Worm (Caenorhabditis elegans) whole organism, L4 larva: ENCODE results near the gene dpy-7.

Experiments used
- hlh-11 ChIP-seq: fragments of 200-800 bp; sonication (Bioruptor generic); optimal IDR thresholded peaks from 2 replicates; lab custom pipeline; 2018; ENCODE audit warnings: mild to moderate bottlenecking, missing genetic modification characterization, missing compliant biosample characterization
- nhr-77 ChIP-seq: fragments of 150-350 bp; optimal IDR thresholded peaks from 2 replicates; lab custom pipeline; 2014; ENCODE audit warnings: missing biosample characterization, missing genetic modification characterization
- snpc-4 ChIP-seq: fragments of 150-350 bp; optimal IDR thresholded peaks from 2 replicates; lab custom pipeline; 2014; ENCODE audit warnings: missing biosample characterization, missing genetic modification characterization

DNA sequence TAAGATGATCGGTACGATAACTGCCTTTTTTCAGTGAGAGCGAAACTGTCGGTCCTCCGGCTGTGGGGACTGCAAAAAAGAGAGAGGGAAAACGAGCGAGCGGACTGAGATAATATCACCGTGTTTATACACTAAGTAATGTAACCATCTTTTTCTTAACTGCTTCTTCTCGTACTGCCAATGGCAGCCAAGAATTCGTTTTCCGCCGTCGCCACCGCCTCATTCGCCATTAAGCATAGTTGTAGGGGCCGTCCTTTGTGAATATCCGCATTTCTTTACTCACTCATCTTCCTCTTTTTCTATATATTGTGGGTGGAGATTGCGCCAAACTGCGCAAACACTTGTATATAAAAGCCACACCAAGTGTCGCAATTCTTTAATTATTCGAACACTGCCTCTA lies 8.9 kb upstream of the dpy-7 start, which contains the start of gene col-174:
- TF ChIP-seq nhr-77 (tag; lab: Kevin White, UChicago) (no peak), hlh-11 (tag; lab: Kevin White, UChicago) (no peak), snpc-4 (no peak)
